Fruit fly (Drosophila melanogaster): ENCODE measurements around the gene twin.

twin gene

dm6 chr3R:24188619-24189018 lies 33.1 kb downstream of the twin start, which contains the start of gene CG5515 (continued):
- TF ChIP-seq Ssrp (tag; optimal IDR thresholded peaks at IDR 0.05) (peak; percentile 86), CG10267 (tag; optimal IDR thresholded peaks at IDR 0.05) (peak; percentile 59), Doc2 (GFP tag; IDR thresholded peaks at IDR 0.05) (peak; percentile 75), CG2120 (GFP tag; optimal IDR thresholded peaks at IDR 0.05) (peak; percentile 91), CG31441 (GFP tag; IDR thresholded peaks at IDR 0.05) (no peak; the same call in 1 of the 2 replicates), CG1233 (GFP tag; optimal IDR thresholded peaks at IDR 0.05) (peak; percentile 50), shn (GFP tag; optimal IDR thresholded peaks at IDR 0.05) (peak; percentile 89), YL-1 (GFP tag; optimal IDR thresholded peaks at IDR 0.05) (peak; percentile 6), CG43689 (GFP tag; IDR thresholded peaks at IDR 0.05) (no peak), CG11504 (tag; optimal IDR thresholded peaks at IDR 0.05) (no peak), onecut (GFP tag; IDR thresholded peaks at IDR 0.05) (peak; percentile 77), fd64A (GFP tag; optimal IDR thresholded peaks at IDR 0.05) (no peak), CG15269 (tag; optimal IDR thresholded peaks at IDR 0.05) (peak; percentile 76), Doc3 (GFP tag; IDR thresholded peaks at IDR 0.05; ENCODE audit: partially characterized antibody) (peak; percentile 58; the same call in 1 of the 3 replicates), Six4 (GFP tag; optimal IDR thresholded peaks at IDR 0.05) (peak; percentile 43), croc (GFP tag; conservative IDR thresholded peaks at IDR 0.05) (peak; percentile 76; the same call in 2 of the 3 replicates), ash1 (GFP tag; optimal IDR thresholded peaks at IDR 0.05) (no peak), CG15601 (tag; optimal IDR thresholded peaks at IDR 0.05) (peak; percentile 76), pzg (GFP tag; optimal IDR thresholded peaks at IDR 0.05) (peak; percentile 57), amos (GFP tag; IDR thresholded peaks at IDR 0.05; ENCODE audit: partially characterized antibody) (peak; percentile 71), dysf (GFP tag; IDR thresholded peaks at IDR 0.05) (peak; percentile 92), CG10959 (GFP tag; IDR thresholded peaks at IDR 0.05) (peak; percentile 61), CG9817 (tag; optimal IDR thresholded peaks at IDR 0.05) (peak; percentile 82), scrt (GFP tag; optimal IDR thresholded peaks at IDR 0.05) (no peak), pfk (GFP tag; optimal IDR thresholded peaks at IDR 0.05) (no peak), NK7.1 (GFP tag; optimal IDR thresholded peaks at IDR 0.05) (peak; percentile 29), dm (GFP tag; optimal IDR thresholded peaks at IDR 0.05) (peak; percentile 81), Dref (GFP tag; IDR thresholded peaks at IDR 0.05) (0 out of 2 replicates have a peak, but pooled peaks have one; percentile 31), Dll (GFP tag; IDR thresholded peaks at IDR 0.05; ENCODE audit: partially characterized antibody) (peak; percentile 75), vvl (GFP tag; IDR thresholded peaks at IDR 0.05) (peak; percentile 87), Hr3 (GFP tag; optimal IDR thresholded peaks at IDR 0.05) (peak; percentile 80), CG30431 (GFP tag; optimal IDR thresholded peaks at IDR 0.05) (peak; percentile 36), cg (GFP tag; optimal IDR thresholded peaks at IDR 0.05) (no peak), disco-r (GFP tag; optimal IDR thresholded peaks at IDR 0.05) (peak; percentile 57), C15 (GFP tag; IDR thresholded peaks at IDR 0.05) (no peak), phol (tag; optimal IDR thresholded peaks at IDR 0.05) (peak; percentile 95), CG7556 (GFP tag; optimal IDR thresholded peaks at IDR 0.05) (peak; percentile 37), stwl (tag; optimal IDR thresholded peaks at IDR 0.05) (peak; percentile 84), H15 (GFP tag; IDR thresholded peaks at IDR 0.05) (peak; percentile 86), trem (tag; optimal IDR thresholded peaks at IDR 0.05) (peak; percentile 54), trh (GFP tag; optimal IDR thresholded peaks at IDR 0.05) (peak; percentile 61), CHES-1-like (GFP tag; optimal IDR thresholded peaks at IDR 0.05) (peak; percentile 76), gce (GFP tag; IDR thresholded peaks at IDR 0.05) (peak; percentile 38; the same call in 1 of the 3 replicates), bab2 (GFP tag; optimal IDR thresholded peaks at IDR 0.05) (peak; percentile 79), Side (GFP tag; optimal IDR thresholded peaks at IDR 0.05) (peak; percentile 62), CG7745 (tag; optimal IDR thresholded peaks at IDR 0.05) (no peak), Atf6 (GFP tag; IDR thresholded peaks at IDR 0.05) (peak; percentile 86), Sry-β (GFP tag; optimal IDR thresholded peaks at IDR 0.05) (no peak), otp (GFP tag; IDR thresholded peaks at IDR 0.05) (peak; percentile 29; the same call in 1 of the 3 replicates), sqz (GFP tag; optimal IDR thresholded peaks at IDR 0.05) (no peak), Gsc (GFP tag; IDR thresholded peaks at IDR 0.05) (0 out of 2 replicates have a peak, but pooled peaks have one; percentile 32)
